Worm (Caenorhabditis elegans): ENCODE results near the gene sri-71.
"Not testable (repeated sequence)": the region's sequence is repeated elsewhere in the genome, so short reads cannot be mapped to it uniquely, and the experiment has no call there.

The sri-71 gene

ce11 chrII:2649539-2649938 is 22.0 kb downstream of the sri-71 start, which contains the start of the genes F22E5.13 and F22E5.6:
F22E5.13 (minus strand) TSS chrII:2649639.
F22E5.6 (plus strand) TSS chrII:2649835.
- TF ChIP-seq him-1 (tag; optimal IDR thresholded peaks at IDR 0.05) (no peak), dao-5 (tag; optimal IDR thresholded peaks at IDR 0.05) (no peak), W03F9.2 (tag; optimal IDR thresholded peaks at IDR 0.05) (no peak)

ce11 chrII:2656606-2657005 is 29.1 kb downstream of the sri-71 start, which contains the start of gene sri-47:
sri-47 (plus strand) TSS chrII:2656906.
- TF ChIP-seq W03F9.2 (tag; optimal IDR thresholded peaks at IDR 0.05), result no peak
- TF ChIP-seq him-1 (tag; optimal IDR thresholded peaks at IDR 0.05), result no peak
- no peak for TF ChIP-seq dao-5 (tag; optimal IDR thresholded peaks at IDR 0.05)

- TF ChIP-seq W03F9.2 (tag; optimal IDR thresholded peaks at IDR 0.05) (no peak), him-1 (tag; optimal IDR thresholded peaks at IDR 0.05) (no peak), dao-5 (tag; optimal IDR thresholded peaks at IDR 0.05) (no peak)
Measured at ce11 chrII:2659364-2659763, 31.8 kb downstream of the sri-71 start, which contains the start of gene gcy-21. gcy-21 (plus strand) TSS chrII:2659664.

ce11 chrII:2665081-2665480 is 37.5 kb downstream of the sri-71 start, which contains the start of gene F22E5.2:
F22E5.2 (plus strand) TSS chrII:2665381.
- not testable (repeated sequence) for TF ChIP-seq dao-5, him-1, W03F9.2 (tag; optimal IDR thresholded peaks at IDR 0.05)

ce11 chrII:2665606-2666005 is 38.1 kb downstream of the sri-71 start, which contains the start of gene F22E5.22:
F22E5.22 (plus strand) TSS chrII:2665906.
- TF ChIP-seq dao-5 (tag; optimal IDR thresholded peaks at IDR 0.05) (no peak), him-1 (tag; optimal IDR thresholded peaks at IDR 0.05) (no peak), W03F9.2 (tag; optimal IDR thresholded peaks at IDR 0.05) (no peak)

ce11 chrII:2672320-2672719 is 44.8 kb downstream of the sri-71 start, which contains the start of gene sri-57:
sri-57 (minus strand) TSS chrII:2672420.
- not testable (repeated sequence) for TF ChIP-seq W03F9.2, dao-5, him-1 (tag; optimal IDR thresholded peaks at IDR 0.05)

ce11 chrII:2673534-2673933 is 46.0 kb downstream of the sri-71 start, which contains the start of the genes F22E5.20 and F22E5.1:
F22E5.20 (minus strand) TSS chrII:2673634.
F22E5.1 (plus strand) TSS chrII:2673775.
- TF ChIP-seq dao-5, him-1, W03F9.2 (tag; optimal IDR thresholded peaks at IDR 0.05): not testable (repeated sequence)

ce11 chrII:2677534-2678168 is 50.1 kb downstream of the sri-71 start, which contains the start of gene F22E5.17:
F22E5.17 (plus strand) TSS chrII:2678041.
- TF ChIP-seq W03F9.2 (tag; optimal IDR thresholded peaks at IDR 0.05) (no peak), dao-5 (tag; optimal IDR thresholded peaks at IDR 0.05) (no peak), him-1 (tag; optimal IDR thresholded peaks at IDR 0.05) (no peak)

Data from whole organism, L4/young adult.